Worm (Caenorhabditis elegans): Measurements from ENCODE around the gene W09D6.5.

W09D6.5 gene

DNA sequence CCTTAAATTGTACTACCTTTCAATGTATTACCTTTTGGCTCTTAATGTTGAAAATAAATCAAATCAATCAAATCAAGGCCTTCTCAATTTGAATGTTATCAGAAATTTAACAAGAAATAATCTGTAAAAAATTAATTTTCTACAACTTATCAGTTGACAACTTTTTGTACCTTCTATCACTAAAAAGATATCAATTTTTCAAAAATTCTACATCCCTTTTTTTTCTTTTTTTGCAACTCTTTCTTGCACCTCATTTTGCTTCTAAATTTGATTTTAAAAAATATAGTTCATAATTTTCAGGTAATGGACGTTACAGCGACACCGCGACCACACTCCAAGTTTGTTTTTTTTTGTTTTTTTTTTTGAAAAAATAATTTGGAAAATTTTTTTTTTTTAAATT is at the start of gene W09D6.5:
Gene W09D6.5 (plus strand): TSS at position 301 of the 400 bp plus-strand sequence.
- no peak for TF ChIP-seq nhr-111 (GFP tag; optimal IDR thresholded peaks at IDR 0.05)
- no peak for TF ChIP-seq pqm-1 (tag; optimal IDR thresholded peaks at IDR 0.05)
- no peak for TF ChIP-seq R02D3.7 (tag; optimal IDR thresholded peaks at IDR 0.05)
- no peak for TF ChIP-seq cey-2 (tag; optimal IDR thresholded peaks at IDR 0.05; ENCODE audit: borderline replicate concordance, insufficient read depth)
- no peak for TF ChIP-seq zfp-2 (tag; optimal IDR thresholded peaks at IDR 0.05)

DNA sequence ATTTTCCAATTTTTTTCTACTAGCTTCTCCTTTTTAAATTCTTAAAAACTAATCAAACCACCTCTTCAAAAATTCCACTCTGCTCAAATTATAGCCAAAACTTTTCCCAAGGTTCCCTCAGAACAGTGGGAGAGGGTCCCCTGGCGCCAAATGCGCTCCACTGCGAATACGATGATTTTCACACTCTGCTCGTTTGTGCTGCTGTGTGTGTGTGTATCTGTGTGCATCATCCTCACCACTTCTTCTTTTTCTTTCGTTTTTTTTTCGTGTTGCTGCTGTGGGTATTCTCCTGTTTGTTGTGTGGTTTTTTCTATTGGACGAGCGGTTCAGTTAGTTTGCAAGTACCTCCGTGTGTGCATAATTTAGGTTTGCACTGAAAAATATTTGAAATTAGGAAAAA is 49.0 kb upstream of the W09D6.5 start:
- TF ChIP-seq mes-2 (tag; optimal IDR thresholded peaks at IDR 0.05; ENCODE audit: poor library complexity, severe bottlenecking) (peak; percentile 53), pha-4 (GFP tag; IDR thresholded peaks at IDR 0.05) (no peak), pha-4 (tag; optimal IDR thresholded peaks at IDR 0.05) (no peak), mep-1 (tag; optimal IDR thresholded peaks at IDR 0.05) (peak; percentile 45), nhr-41 (GFP tag; IDR thresholded peaks at IDR 0.05) (no peak), cey-2 (tag; optimal IDR thresholded peaks at IDR 0.05; ENCODE audit: borderline replicate concordance, insufficient read depth) (no peak), daf-16 (GFP tag; optimal IDR thresholded peaks at IDR 0.05) (no peak), daf-16 (tag; optimal IDR thresholded peaks at IDR 0.05) (no peak), egl-27 (tag; optimal IDR thresholded peaks at IDR 0.05) (no peak), rbr-2 (tag; optimal IDR thresholded peaks at IDR 0.05) (peak; percentile 35), dmd-6 (GFP tag; IDR thresholded peaks at IDR 0.05) (peak; percentile 21; the same call in 1 of the 2 replicates), set-16 (GFP tag; IDR thresholded peaks at IDR 0.05) (no peak), aha-1 (tag) (peak; percentile 99), lsy-2 (tag; optimal IDR thresholded peaks at IDR 0.05) (peak in 1 of 2 experiments; percentile 71), hmg-1.1 (GFP tag; IDR thresholded peaks at IDR 0.05) (peak; percentile 51; the same call in 1 of the 2 replicates), lin-38 (GFP tag; IDR thresholded peaks at IDR 0.05) (peak; percentile 60), hif-1 (tag; optimal IDR thresholded peaks at IDR 0.05) (no peak), F44E2.7 (GFP tag; IDR thresholded peaks at IDR 0.05) (no peak), dve-1 (tag; optimal IDR thresholded peaks at IDR 0.05; ENCODE audit: insufficient read depth) (peak; percentile 14), nhr-76 (tag; optimal IDR thresholded peaks at IDR 0.05) (no peak), hlh-30 (tag; optimal IDR thresholded peaks at IDR 0.05; ENCODE audit: insufficient read depth) (peak; percentile 25), unc-130 (GFP tag; optimal IDR thresholded peaks at IDR 0.05) (no peak)

DNA sequence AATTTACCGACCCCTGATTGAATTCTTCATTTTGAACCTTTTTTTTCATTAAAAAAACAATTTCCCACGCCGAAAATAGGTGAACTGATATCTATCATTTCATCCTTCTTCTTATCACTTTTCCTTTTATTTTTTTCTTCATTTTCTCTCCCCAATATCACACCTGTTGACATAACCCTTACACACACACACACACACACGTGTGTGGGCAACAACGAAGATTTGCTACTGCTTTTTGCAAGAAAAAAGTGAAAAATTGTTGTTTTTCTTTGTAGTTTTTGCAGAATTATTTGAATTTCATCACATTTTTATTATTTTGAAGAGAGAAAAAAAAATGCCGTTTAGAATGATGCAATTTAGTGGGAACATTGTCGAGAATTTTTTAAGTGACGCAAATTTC is 47.7 kb upstream of the W09D6.5 start:
- TF ChIP-seq nhr-102 (tag; optimal IDR thresholded peaks at IDR 0.05) (no peak), D1046.2 (GFP tag; IDR thresholded peaks at IDR 0.05) (no peak), nhr-76 (tag; optimal IDR thresholded peaks at IDR 0.05) (no peak), nhr-28 (tag; optimal IDR thresholded peaks at IDR 0.05) (peak; percentile 69), mxl-3 (GFP tag; optimal IDR thresholded peaks at IDR 0.05) (peak; percentile 93), zip-2 (tag; optimal IDR thresholded peaks at IDR 0.05) (no peak), Y105C5A.15 (GFP tag; IDR thresholded peaks at IDR 0.05) (no peak), hif-1 (tag; optimal IDR thresholded peaks at IDR 0.05) (no peak), set-16 (GFP tag; IDR thresholded peaks at IDR 0.05) (no peak), ztf-11 (tag; optimal IDR thresholded peaks at IDR 0.05) (no peak), lin-15B (tag; optimal IDR thresholded peaks at IDR 0.05) (no peak), tag-97 (GFP tag; IDR thresholded peaks at IDR 0.05) (no peak), unc-130 (GFP tag; optimal IDR thresholded peaks at IDR 0.05) (no peak), php-3 (GFP tag; IDR thresholded peaks at IDR 0.05) (no peak), egl-43 (GFP tag; IDR thresholded peaks at IDR 0.05) (no peak), aha-1 (tag) (peak; percentile 64), nhr-11 (tag; optimal IDR thresholded peaks at IDR 0.05) (no peak), R02D3.7 (tag; optimal IDR thresholded peaks at IDR 0.05) (no peak), arid-1 (GFP tag; conservative IDR thresholded peaks at IDR 0.05) (no peak), ceh-44 (GFP tag; IDR thresholded peaks at IDR 0.05) (no peak), spr-1 (tag; optimal IDR thresholded peaks at IDR 0.05) (no peak), pqm-1 (tag; optimal IDR thresholded peaks at IDR 0.05) (peak; percentile 33), skn-1 (tag; optimal IDR thresholded peaks at IDR 0.05) (no peak), mdl-1 (tag; optimal IDR thresholded peaks at IDR 0.05) (peak; percentile 21 to 70), ztf-7 (tag; optimal IDR thresholded peaks at IDR 0.05) (no peak), nhr-42 (GFP tag; IDR thresholded peaks at IDR 0.05) (no peak), snpc-1.2 (GFP tag; IDR thresholded peaks at IDR 0.05) (no peak), lir-3 (tag; optimal IDR thresholded peaks at IDR 0.05) (no peak), rbr-2 (tag; optimal IDR thresholded peaks at IDR 0.05) (no peak), dmd-6 (GFP tag; IDR thresholded peaks at IDR 0.05) (no peak), nhr-25 (tag; optimal IDR thresholded peaks at IDR 0.05; ENCODE audit: borderline replicate concordance, insufficient read depth) (no peak)

All from whole organism, L4 larva.